Worm (Caenorhabditis elegans) whole organism, mixed stage, embryonic: Measurements from ENCODE around the gene efn-4.

ENCODE experiments used
- M03D4.4 ChIP-seq: sonication (generic microtip); optimal IDR thresholded peaks from 2 replicates; lab custom pipeline; 2017; ENCODE audit warnings: mild to moderate bottlenecking, missing genetic modification characterization, missing compliant biosample characterization
- bed-3 ChIP-seq: fragments of 200-800 bp; sonication (Bioruptor generic); optimal IDR thresholded peaks from 3 replicates; lab custom pipeline; 2018; ENCODE audit warnings: mild to moderate bottlenecking, missing genetic modification characterization, moderate library complexity, missing compliant biosample characterization
- blmp-1 ChIP-seq: fragments of 150-350 bp; optimal IDR thresholded peaks from 2 replicates; lab custom pipeline; 2014; ENCODE audit warnings: missing biosample characterization, missing genetic modification characterization
- ceh-39 ChIP-seq: fragments of 150-350 bp; optimal IDR thresholded peaks from 2 replicates; lab custom pipeline; 2014; ENCODE audit warnings: missing biosample characterization, missing genetic modification characterization
- ceh-43 ChIP-seq: fragments of 200-800 bp; sonication (Bioruptor generic); optimal IDR thresholded peaks from 2 replicates; lab custom pipeline; 2018; ENCODE audit warnings: mild to moderate bottlenecking, missing genetic modification characterization, moderate library complexity, missing compliant biosample characterization
- ces-1 ChIP-seq: fragments of 150-350 bp; optimal IDR thresholded peaks from 2 replicates; lab custom pipeline; 2014; ENCODE audit warnings: missing biosample characterization, missing genetic modification reagents, missing genetic modification characterization
- cnd-1 ChIP-seq: fragments of 200-800 bp; sonication (Bioruptor generic); optimal IDR thresholded peaks from 2 replicates; lab custom pipeline; 2018; ENCODE audit warnings: mild to moderate bottlenecking, missing genetic modification characterization, missing compliant biosample characterization
- drap-1 ChIP-seq: fragments of 200-800 bp; sonication (Bioruptor generic); optimal IDR thresholded peaks from 3 replicates; lab custom pipeline; 2018; ENCODE audit warnings: mild to moderate bottlenecking, missing genetic modification characterization, missing compliant biosample characterization
- elt-3 ChIP-seq: fragments of 150-350 bp; optimal IDR thresholded peaks from 2 replicates; lab custom pipeline; 2014; ENCODE audit warnings: missing biosample characterization, missing genetic modification characterization
- flh-1 ChIP-seq: fragments of 200-800 bp; sonication (Bioruptor generic); optimal IDR thresholded peaks from 2 replicates; lab custom pipeline; 2018; ENCODE audit warnings: mild to moderate bottlenecking, missing genetic modification characterization, moderate library complexity, missing compliant biosample characterization
- ham-2 ChIP-seq: fragments of 200-800 bp; sonication (Bioruptor generic); optimal IDR thresholded peaks from 2 replicates; lab custom pipeline; 2018; ENCODE audit warnings: mild to moderate bottlenecking, missing genetic modification characterization, missing compliant biosample characterization
- hlh-1 ChIP-seq: fragments of 150-350 bp; optimal IDR thresholded peaks from 2 replicates; lab custom pipeline; 2014; ENCODE audit warnings: missing biosample characterization, missing genetic modification reagents, missing genetic modification characterization
- lin-13 ChIP-seq: fragments of 150-350 bp; optimal IDR thresholded peaks from 2 replicates; lab custom pipeline; 2014; ENCODE audit warnings: missing biosample characterization, missing genetic modification characterization
- lin-32 ChIP-seq: fragments of 200-800 bp; sonication (Bioruptor generic); optimal IDR thresholded peaks from 2 replicates; lab custom pipeline; 2018; ENCODE audit warnings: mild to moderate bottlenecking, missing genetic modification characterization, missing compliant biosample characterization
- lsy-2 ChIP-seq: fragments of 150-350 bp; optimal IDR thresholded peaks from 2 replicates; lab custom pipeline; 2014; ENCODE audit warnings: missing biosample characterization, missing genetic modification characterization
- mab-5 ChIP-seq: fragments of 150-350 bp; optimal IDR thresholded peaks from 2 replicates; lab custom pipeline; 2014; ENCODE audit warnings: missing biosample characterization, missing genetic modification characterization
- mep-1 ChIP-seq: fragments of 150-350 bp; optimal IDR thresholded peaks from 2 replicates; lab custom pipeline; 2017; ENCODE audit warnings: missing biosample characterization, missing genetic modification reagents, missing genetic modification characterization, inconsistent platforms
- mls-2 ChIP-seq: sonication (generic microtip); optimal IDR thresholded peaks from 2 replicates; lab custom pipeline; 2016; ENCODE audit warnings: mild to moderate bottlenecking, missing genetic modification characterization, moderate library complexity, missing compliant biosample characterization
- nhr-2 ChIP-seq: fragments of 150-350 bp; optimal IDR thresholded peaks from 2 replicates; lab custom pipeline; 2014; ENCODE audit warnings: missing biosample characterization, missing genetic modification characterization
- nhr-76 ChIP-seq: sonication (generic microtip); optimal IDR thresholded peaks from 2 replicates; lab custom pipeline; 2017; ENCODE audit warnings: missing biosample characterization, missing genetic modification characterization
- pha-4 ChIP-seq: fragments of 150-350 bp; optimal IDR thresholded peaks from 2 replicates; lab custom pipeline; 2018; ENCODE audit warnings: missing biosample characterization, missing genetic modification reagents, missing genetic modification characterization
- sem-2 ChIP-seq: fragments of 200-800 bp; sonication (Bioruptor generic); optimal IDR thresholded peaks from 2 replicates; lab custom pipeline; 2018; ENCODE audit warnings: mild to moderate bottlenecking, missing genetic modification characterization, missing compliant biosample characterization
- snpc-4 ChIP-seq: fragments of 150-350 bp; optimal IDR thresholded peaks from 2 replicates; lab custom pipeline; 2014; ENCODE audit warnings: missing biosample characterization, missing genetic modification characterization
- sptf-1 ChIP-seq: sonication (generic microtip); optimal IDR thresholded peaks from 2 replicates; lab custom pipeline; 2017; ENCODE audit warnings: mild to moderate bottlenecking, missing genetic modification characterization, moderate library complexity, missing compliant biosample characterization
- tbx-8 ChIP-seq: fragments of 200-800 bp; sonication (Bioruptor generic); optimal IDR thresholded peaks from 2 replicates; lab custom pipeline; 2018; ENCODE audit warnings: mild to moderate bottlenecking, missing genetic modification characterization, moderate library complexity, missing compliant biosample characterization
- unc-120 ChIP-seq: sonication (generic microtip); optimal IDR thresholded peaks from 2 replicates; lab custom pipeline; 2017; ENCODE audit warnings: missing genetic modification characterization, missing compliant biosample characterization; ENCODE audit not compliant: poor library complexity, severe bottlenecking
- unc-39 ChIP-seq: fragments of 150-350 bp; optimal IDR thresholded peaks from 2 replicates; lab custom pipeline; 2014; ENCODE audit warnings: missing biosample characterization, missing genetic modification characterization
- unc-62 ChIP-seq: fragments of 150-350 bp; optimal IDR thresholded peaks from 2 replicates; lab custom pipeline; 2014; ENCODE audit warnings: missing biosample characterization, missing genetic modification reagents, missing genetic modification characterization
- ztf-11 ChIP-seq: fragments of 150-350 bp; optimal IDR thresholded peaks from 2 replicates; lab custom pipeline; 2014; ENCODE audit warnings: missing biosample characterization, missing genetic modification characterization

efn-4 gene

ce11 chrIV:603543-603942, 44.5 kb downstream of the efn-4 start, which contains the start of gene prmt-4:
Gene prmt-4, minus strand, starts transcription at chrIV:603643.
- TF ChIP-seq blmp-1, result no peak
- no peak for TF ChIP-seq M03D4.4 (tag; lab: Kevin White, UChicago)
- no peak for TF ChIP-seq nhr-2 (tag; lab: Kevin White, UChicago)
- no peak for TF ChIP-seq flh-1 (GFP tag; lab: Kevin White, UChicago)
- TF ChIP-seq mab-5, result no peak

ce11 chrIV:604144-604543, 45.1 kb downstream of the efn-4 start, which contains the start of gene col-102:
Gene col-102, plus strand, starts transcription at chrIV:604444.
- TF ChIP-seq unc-39 (tag; lab: Kevin White, UChicago) (no peak), tbx-8 (no peak), ztf-11 (tag; lab: Kevin White, UChicago) (no peak), ham-2 (GFP tag; lab: Kevin White, UChicago) (no peak), unc-120 (tag; lab: Kevin White, UChicago) (no peak), lsy-2 (tag; lab: Kevin White, UChicago) (no peak), sptf-1 (tag; lab: Kevin White, UChicago) (no peak), lin-32 (GFP tag; lab: Kevin White, UChicago) (no peak), unc-62 (GFP tag; lab: Kevin White, UChicago) (no peak)

- no peak for TF ChIP-seq ces-1
- TF ChIP-seq drap-1 (GFP tag; lab: Kevin White, UChicago), result no peak
- TF ChIP-seq nhr-2 (tag; lab: Kevin White, UChicago), result no peak
- TF ChIP-seq lin-32 (GFP tag; lab: Kevin White, UChicago), result no peak
- no peak for TF ChIP-seq tbx-8
- no peak for TF ChIP-seq pha-4 (tag; lab: Kevin White, UChicago)
- TF ChIP-seq mls-2, result no peak
- TF ChIP-seq hlh-1, result no peak
- TF ChIP-seq ham-2 (GFP tag; lab: Kevin White, UChicago), result no peak
- TF ChIP-seq M03D4.4 (tag; lab: Kevin White, UChicago), result no peak
- TF ChIP-seq mep-1, result no peak
- no peak for TF ChIP-seq flh-1 (GFP tag; lab: Kevin White, UChicago)
- no peak for TF ChIP-seq ztf-11 (tag; lab: Kevin White, UChicago)
- no peak for TF ChIP-seq unc-62 (GFP tag; lab: Kevin White, UChicago)
- TF ChIP-seq, all 35 proteins: peak for 0
Measured at ce11 chrIV:604817-605216, 45.8 kb downstream of the efn-4 start.

ce11 chrIV:605431-605830, 46.4 kb downstream of the efn-4 start:
- TF ChIP-seq mab-5 (no peak), blmp-1 (no peak), mls-2 (peak; percentile 27), unc-120 (tag; lab: Kevin White, UChicago) (no peak), unc-62 (GFP tag; lab: Kevin White, UChicago) (no peak), hlh-1 (no peak), bed-3 (peak; percentile 14), sptf-1 (tag; lab: Kevin White, UChicago) (peak; percentile 18)

ce11 chrIV:606055-606454, 47.0 kb downstream of the efn-4 start, which contains the start of gene inx-18:
Gene inx-18, plus strand, starts transcription at chrIV:606355.
- TF ChIP-seq unc-39 (tag; lab: Kevin White, UChicago) (no peak), hlh-1 (peak; percentile 67)

ce11 chrIV:607628-608027, 48.6 kb downstream of the efn-4 start:
- TF ChIP-seq M03D4.4 (tag; lab: Kevin White, UChicago) (no peak), unc-39 (tag; lab: Kevin White, UChicago) (no peak), sem-2 (GFP tag; lab: Kevin White, UChicago) (no peak), ceh-39 (tag; lab: Kevin White, UChicago) (no peak), lin-13 (tag; lab: Kevin White, UChicago) (no peak), bed-3 (no peak), blmp-1 (no peak), mls-2 (no peak), mep-1 (no peak), unc-120 (tag; lab: Kevin White, UChicago) (peak; percentile 63), unc-62 (GFP tag; lab: Kevin White, UChicago) (peak; percentile 60), nhr-76 (tag; lab: Kevin White, UChicago) (no peak), hlh-1 (peak; percentile 89), cnd-1 (no peak), lin-32 (GFP tag; lab: Kevin White, UChicago) (no peak), pha-4 (tag; lab: Kevin White, UChicago) (no peak)

- TF ChIP-seq ces-1, result no peak
- no peak for TF ChIP-seq cnd-1
- no peak for TF ChIP-seq elt-3
- TF ChIP-seq mab-5, result no peak
- TF ChIP-seq nhr-2 (tag; lab: Kevin White, UChicago), result no peak
- TF ChIP-seq blmp-1, result no peak
- TF ChIP-seq ceh-43 (GFP tag; lab: Kevin White, UChicago), result no peak
- TF ChIP-seq hlh-1, result no peak
- no peak for TF ChIP-seq ham-2 (GFP tag; lab: Kevin White, UChicago)
- no peak for TF ChIP-seq snpc-4 (tag; lab: Kevin White, UChicago)
- TF ChIP-seq sptf-1 (tag; lab: Kevin White, UChicago), result no peak
- TF ChIP-seq, all 35 proteins: peak for 0
Measured at ce11 chrIV:613155-613554, 54.1 kb downstream of the efn-4 start.
